Worm (Caenorhabditis elegans) whole organism, L4 larva: Measurements from ENCODE around the gene T22D1.18.
A peak's percentile ranks its signal among the peaks of the same experiment; 100 is the strongest.

Source experiments
- F10B5.3 ChIP-seq: sonication (generic microtip); optimal IDR thresholded peaks from 2 replicates; lab custom pipeline; 2016; ENCODE audit warnings: mild to moderate bottlenecking, missing genetic modification characterization, missing compliant biosample characterization
- F49E8.2 ChIP-seq: sonication (generic microtip); optimal IDR thresholded peaks from 2 replicates; lab custom pipeline; 2016; ENCODE audit warnings: missing compliant biosample characterization, mild to moderate bottlenecking, missing genetic modification characterization, borderline replicate concordance
- R02D3.7 ChIP-seq: fragments of 150-350 bp; sonication (generic microtip); optimal IDR thresholded peaks from 3 replicates; lab custom pipeline; 2014; ENCODE audit warnings: missing biosample characterization, missing genetic modification characterization
- T26A8.4 ChIP-seq: fragments of 200-800 bp; sonication (Bioruptor generic); IDR thresholded peaks from 2 replicates; pipeline ENCODE4 v1.3.6; 2022; ENCODE audit warnings: missing genetic modification characterization, missing compliant biosample characterization
- Y48G9A.11 ChIP-seq: fragments of 200-800 bp; sonication (Bioruptor generic); IDR thresholded peaks from 2 replicates; pipeline ENCODE4 v1.3.6; 2022; ENCODE audit warnings: missing genetic modification reagents, missing genetic modification characterization, missing compliant biosample characterization
- Y5F2A.4 ChIP-seq: fragments of 200-800 bp; sonication (Bioruptor generic); optimal IDR thresholded peaks from 2 replicates; lab custom pipeline; 2018; ENCODE audit warnings: mild to moderate bottlenecking, missing genetic modification characterization, missing compliant biosample characterization
- aha-1 ChIP-seq: fragments of 150-350 bp; peaks from one replicate; lab custom pipeline; 2014; ENCODE audit warnings: missing biosample characterization, missing genetic modification characterization
- aly-2 ChIP-seq: sonication (generic microtip); optimal IDR thresholded peaks from 2 replicates; lab custom pipeline; 2018; ENCODE audit warnings: missing biosample characterization, missing genetic modification characterization
- ama-1 ChIP-seq: fragments of 150-350 bp; optimal IDR thresholded peaks from 2 replicates; lab custom pipeline; 2014; ENCODE audit warnings: inconsistent platforms, mixed read lengths
- arid-1 ChIP-seq: fragments of 200-800 bp; sonication (Bioruptor generic); conservative IDR thresholded peaks from 2 replicates; pipeline ENCODE4 v1.3.6; 2022; ENCODE audit warnings: missing genetic modification reagents, missing genetic modification characterization, missing compliant biosample characterization
- ceh-20 ChIP-seq: fragments of 200-800 bp; sonication (Bioruptor generic); IDR thresholded peaks from 2 replicates; pipeline ENCODE4 v1.3.6; 2022; ENCODE audit warnings: missing genetic modification reagents, missing genetic modification characterization, missing compliant biosample characterization
- ceh-44 ChIP-seq: fragments of 200-800 bp; sonication (Bioruptor generic); IDR thresholded peaks from 2 replicates; pipeline ENCODE4 v1.3.6; 2022; ENCODE audit warnings: missing genetic modification reagents, missing genetic modification characterization, missing compliant biosample characterization
- ctbp-1 ChIP-seq: fragments of 200-800 bp; sonication (Bioruptor generic); IDR thresholded peaks from 2 replicates; pipeline ENCODE4 v1.3.6; 2022; ENCODE audit warnings: missing genetic modification reagents, missing genetic modification characterization, missing compliant biosample characterization
- daf-12 ChIP-seq: fragments of 150-350 bp; optimal IDR thresholded peaks from 2 replicates; lab custom pipeline; 2014; ENCODE audit warnings: missing biosample characterization, missing genetic modification reagents, missing genetic modification characterization
- daf-16 ChIP-seq, 3 experiments: sonication (generic microtip); optimal IDR thresholded peaks; 2 replicates each; lab custom pipeline; 2016 to 2017; ENCODE audit warnings: missing genetic modification characterization in 3 of 3, missing genetic modification reagents in 3 of 3, mild to moderate bottlenecking in 2 of 3, missing compliant biosample characterization in 2 of 3, missing biosample characterization in 1 of 3, moderate library complexity in 1 of 3
- daf-8 ChIP-seq: fragments of 200-800 bp; sonication (Bioruptor generic); IDR thresholded peaks from 2 replicates; pipeline ENCODE4 v1.3.6; 2022; ENCODE audit warnings: missing genetic modification characterization, missing compliant biosample characterization
- dmd-6 ChIP-seq: fragments of 200-800 bp; sonication (Bioruptor generic); IDR thresholded peaks from 2 replicates; pipeline ENCODE4 v1.3.6; 2022; ENCODE audit warnings: missing genetic modification reagents, missing genetic modification characterization, missing compliant biosample characterization
- dpl-1 ChIP-seq: fragments of 150-350 bp; optimal IDR thresholded peaks from 2 replicates; lab custom pipeline; 2014; ENCODE audit warnings: missing biosample characterization, missing genetic modification reagents, missing genetic modification characterization
- duxl-1 ChIP-seq: sonication (generic microtip); optimal IDR thresholded peaks from 2 replicates; lab custom pipeline; 2016; ENCODE audit warnings: mild to moderate bottlenecking, missing genetic modification characterization, moderate library complexity, missing compliant biosample characterization; ENCODE audit not compliant: poor library complexity
- egl-27 ChIP-seq: sonication (generic microtip); optimal IDR thresholded peaks from 3 replicates; lab custom pipeline; 2017; ENCODE audit warnings: missing biosample characterization, missing genetic modification reagents, missing genetic modification characterization
- egl-43 ChIP-seq: fragments of 200-800 bp; sonication (Bioruptor generic); IDR thresholded peaks from 2 replicates; pipeline ENCODE4 v1.3.6; 2022; ENCODE audit warnings: missing genetic modification reagents, missing genetic modification characterization, missing compliant biosample characterization
- gei-8 ChIP-seq: fragments of 200-800 bp; sonication (Bioruptor generic); optimal IDR thresholded peaks from 2 replicates; lab custom pipeline; 2018; ENCODE audit warnings: mild to moderate bottlenecking, missing genetic modification characterization, missing compliant biosample characterization
- hmg-1.1 ChIP-seq: fragments of 200-800 bp; sonication (Bioruptor generic); IDR thresholded peaks from 2 replicates; pipeline ENCODE4 v1.3.6; 2022; ENCODE audit warnings: missing genetic modification reagents, missing genetic modification characterization, missing compliant biosample characterization
- lim-7 ChIP-seq: fragments of 200-800 bp; sonication (Bioruptor generic); IDR thresholded peaks from 2 replicates; pipeline ENCODE4 v1.3.6; 2022; ENCODE audit warnings: missing genetic modification characterization, missing compliant biosample characterization
- lin-13 ChIP-seq: fragments of 150-350 bp; optimal IDR thresholded peaks from 2 replicates; lab custom pipeline; 2014; ENCODE audit warnings: missing biosample characterization, missing genetic modification reagents, missing genetic modification characterization
- lin-29 ChIP-seq: fragments of 200-800 bp; sonication (Bioruptor generic); IDR thresholded peaks from 2 replicates; pipeline ENCODE4 v1.3.6; 2022; ENCODE audit warnings: missing genetic modification reagents, missing genetic modification characterization, missing compliant biosample characterization
- lin-38 ChIP-seq: fragments of 200-800 bp; sonication (Bioruptor generic); IDR thresholded peaks from 2 replicates; pipeline ENCODE4 v1.3.6; 2022; ENCODE audit warnings: missing genetic modification reagents, missing genetic modification characterization, missing compliant biosample characterization
- lin-39 ChIP-seq: fragments of 150-350 bp; optimal IDR thresholded peaks from 2 replicates; lab custom pipeline; 2014; ENCODE audit warnings: missing biosample characterization, missing genetic modification reagents, missing genetic modification characterization
- lsy-2 ChIP-seq, 2 experiments: fragments of 150-350 bp in 1 of 2; sonication (generic microtip) in 1 of 2; optimal IDR thresholded peaks; 2 replicates each; lab custom pipeline; 2014 to 2017; ENCODE audit warnings: missing biosample characterization in 2 of 2, missing genetic modification characterization in 2 of 2
- mxl-3 ChIP-seq: fragments of 200-800 bp; sonication (Bioruptor generic); optimal IDR thresholded peaks from 2 replicates; lab custom pipeline; 2018; ENCODE audit warnings: mild to moderate bottlenecking, missing genetic modification characterization, missing compliant biosample characterization
- nhr-10 ChIP-seq: fragments of 150-350 bp; optimal IDR thresholded peaks from 2 replicates; lab custom pipeline; 2014; ENCODE audit warnings: missing biosample characterization, missing genetic modification characterization
- nhr-102 ChIP-seq: sonication (generic microtip); optimal IDR thresholded peaks from 2 replicates; lab custom pipeline; 2016; ENCODE audit warnings: mild to moderate bottlenecking, missing genetic modification characterization, moderate library complexity, missing compliant biosample characterization
- nhr-11 ChIP-seq: fragments of 150-350 bp; optimal IDR thresholded peaks from 2 replicates; lab custom pipeline; 2014; ENCODE audit warnings: missing biosample characterization, missing genetic modification characterization
- nhr-111 ChIP-seq: fragments of 200-800 bp; sonication (Bioruptor generic); optimal IDR thresholded peaks from 2 replicates; lab custom pipeline; 2018; ENCODE audit warnings: mild to moderate bottlenecking, missing genetic modification characterization, missing compliant biosample characterization
- nhr-237 ChIP-seq: sonication (generic microtip); optimal IDR thresholded peaks from 2 replicates; lab custom pipeline; 2017; ENCODE audit warnings: missing biosample characterization, missing genetic modification characterization
- nhr-41 ChIP-seq: fragments of 200-800 bp; sonication (Bioruptor generic); IDR thresholded peaks from 2 replicates; pipeline ENCODE4 v1.3.6; 2022; ENCODE audit warnings: missing genetic modification reagents, missing genetic modification characterization, missing compliant biosample characterization
- nhr-42 ChIP-seq: fragments of 200-800 bp; sonication (Bioruptor generic); IDR thresholded peaks from 2 replicates; pipeline ENCODE4 v1.3.6; 2022; ENCODE audit warnings: missing genetic modification characterization, missing compliant biosample characterization
- nhr-48 ChIP-seq: sonication (generic microtip); optimal IDR thresholded peaks from 2 replicates; lab custom pipeline; 2016; ENCODE audit warnings: mild to moderate bottlenecking, missing genetic modification characterization, missing compliant biosample characterization
- nhr-6 ChIP-seq: fragments of 150-350 bp; optimal IDR thresholded peaks from 2 replicates; lab custom pipeline; 2014; ENCODE audit warnings: missing biosample characterization, missing genetic modification characterization
- pqm-1 ChIP-seq: sonication (generic microtip); optimal IDR thresholded peaks from 2 replicates; lab custom pipeline; 2017; ENCODE audit warnings: missing biosample characterization, missing genetic modification characterization
- saeg-2 ChIP-seq: fragments of 200-800 bp; sonication (Bioruptor generic); IDR thresholded peaks from 2 replicates; pipeline ENCODE4 v1.3.6; 2022; ENCODE audit warnings: missing genetic modification reagents, missing genetic modification characterization, missing compliant biosample characterization
- set-16 ChIP-seq: fragments of 200-800 bp; sonication (Bioruptor generic); IDR thresholded peaks from 2 replicates; pipeline ENCODE4 v1.3.6; 2022; ENCODE audit warnings: missing genetic modification reagents, missing genetic modification characterization, missing compliant biosample characterization
- snpc-1.2 ChIP-seq: fragments of 200-800 bp; sonication (Bioruptor generic); IDR thresholded peaks from 2 replicates; pipeline ENCODE4 v1.3.6; 2022; ENCODE audit warnings: missing genetic modification reagents, missing genetic modification characterization, missing compliant biosample characterization
- tra-1 ChIP-seq: fragments of 200-800 bp; sonication (Bioruptor generic); IDR thresholded peaks from 2 replicates; pipeline ENCODE4 v1.3.6; 2022; ENCODE audit warnings: missing genetic modification reagents, missing genetic modification characterization, missing compliant biosample characterization
- unc-39 ChIP-seq: sonication (generic microtip); optimal IDR thresholded peaks from 2 replicates; lab custom pipeline; 2017; ENCODE audit warnings: missing biosample characterization, missing genetic modification characterization
- vab-7 ChIP-seq: fragments of 200-800 bp; sonication (Bioruptor generic); IDR thresholded peaks from 2 replicates; pipeline ENCODE4 v1.3.6; 2022; ENCODE audit warnings: missing genetic modification reagents, missing genetic modification characterization, missing compliant biosample characterization
- zfp-2 ChIP-seq: sonication (generic microtip); optimal IDR thresholded peaks from 2 replicates; lab custom pipeline; 2016; ENCODE audit warnings: mild to moderate bottlenecking, missing genetic modification characterization, missing compliant biosample characterization
- zip-2 ChIP-seq: fragments of 150-350 bp; optimal IDR thresholded peaks from 2 replicates; lab custom pipeline; 2014; ENCODE audit warnings: missing biosample characterization, missing genetic modification characterization

Gene T22D1.18

DNA sequence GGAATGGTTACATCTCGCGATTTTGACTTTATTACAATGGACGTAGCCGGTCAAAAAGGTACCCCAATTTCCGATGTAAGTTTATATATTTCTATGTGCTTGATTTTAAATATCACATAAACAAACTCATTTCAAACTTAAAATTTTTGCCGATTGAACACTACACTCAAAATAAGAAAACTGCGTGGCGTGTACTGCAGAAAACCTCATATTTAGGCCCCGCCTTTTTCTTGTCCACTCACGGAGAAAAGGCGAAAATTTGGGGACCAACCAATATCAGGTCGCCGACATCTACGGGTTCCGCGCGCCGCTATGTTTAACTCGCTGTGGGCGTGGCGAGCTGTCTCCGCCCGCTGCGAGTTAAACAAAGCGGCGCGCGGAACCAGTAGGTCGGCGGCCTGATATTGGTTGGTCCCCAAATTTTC is 5.8 kb downstream of the T22D1.18 start:
- TF ChIP-seq set-16 (GFP tag; lab: Robert Waterston, UW) (peak; percentile 40), arid-1 (0 out of 2 replicates have a peak, but pooled peaks have one; percentile 21), F49E8.2 (tag; lab: Kevin White, UChicago) (peak; percentile 21), lin-38 (peak; percentile 56), snpc-1.2 (peak; percentile 88), ctbp-1 (peak; percentile 47; the same call in 1 of the 2 replicates), vab-7 (GFP tag; lab: Robert Waterston, UW) (0 out of 2 replicates have a peak, but pooled peaks have one; percentile 31)

DNA sequence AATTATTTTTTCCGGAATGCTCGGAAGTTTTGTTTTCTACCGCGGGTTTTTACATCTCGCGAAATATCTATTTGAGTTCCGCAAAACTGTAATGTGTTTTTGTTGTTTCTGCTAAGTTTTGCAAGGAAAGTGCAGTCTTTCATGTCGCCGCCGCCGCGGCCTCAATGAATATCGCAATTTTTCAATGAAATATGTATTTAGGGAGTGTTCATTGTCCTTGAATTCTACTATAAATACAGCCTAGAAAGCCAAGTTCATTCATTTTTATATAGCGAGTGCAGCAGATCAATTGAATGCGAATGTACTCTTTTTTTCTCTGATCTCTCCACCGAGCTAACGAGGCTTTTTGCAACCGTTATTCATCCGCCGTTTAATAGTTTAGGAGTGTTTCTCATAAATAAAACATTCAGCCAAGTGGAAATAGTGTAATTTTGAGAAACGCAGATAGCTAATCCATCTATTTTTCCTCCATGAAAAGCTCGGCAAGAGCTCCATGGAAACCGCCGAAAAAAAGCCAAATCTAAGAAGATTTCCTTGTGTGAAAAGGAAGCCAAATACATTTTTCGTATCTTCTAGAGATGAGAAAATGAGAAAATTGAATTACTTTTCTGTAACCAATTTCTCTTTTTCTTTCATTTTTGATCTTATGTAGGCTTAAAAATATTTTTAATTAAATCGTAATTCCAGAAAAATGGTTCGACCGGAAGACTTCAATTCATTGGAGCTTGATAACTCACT is 6.9 kb downstream of the T22D1.18 start, which contains the start of gene T22D1.3:
Gene T22D1.3, plus strand, starts transcription at position 688 of the 738 bp plus-strand sequence.
- no peak for TF ChIP-seq set-16 (GFP tag; lab: Robert Waterston, UW)
- TF ChIP-seq zfp-2 (tag; lab: Kevin White, UChicago) = no peak
- no peak for TF ChIP-seq aly-2 (tag; lab: Kevin White, UChicago)
- no peak for TF ChIP-seq nhr-41 (GFP tag; lab: Robert Waterston, UW)
- no peak for TF ChIP-seq vab-7 (GFP tag; lab: Robert Waterston, UW)
- no peak for TF ChIP-seq dmd-6 (GFP tag; lab: Robert Waterston, UW)
- no peak for TF ChIP-seq egl-27 (tag; lab: Kevin White, UChicago)
- TF ChIP-seq saeg-2 (GFP tag; lab: Robert Waterston, UW) = no peak
- no peak for TF ChIP-seq daf-12
- no peak for TF ChIP-seq nhr-11 (tag; lab: Kevin White, UChicago)
- no peak for TF ChIP-seq ctbp-1
- TF ChIP-seq nhr-42 (GFP tag; lab: Robert Waterston, UW) = no peak
- no peak for TF ChIP-seq unc-39 (tag; lab: Kevin White, UChicago)
- peak; percentile 47 for TF ChIP-seq Y5F2A.4 (GFP tag; lab: Kevin White, UChicago)
- TF ChIP-seq gei-8 (GFP tag; lab: Kevin White, UChicago) = no peak
- TF ChIP-seq lin-39 (tag; lab: Kevin White, UChicago) = no peak
- TF ChIP-seq nhr-102 (tag; lab: Kevin White, UChicago) = peak; percentile 34
- TF ChIP-seq nhr-237 (tag; lab: Kevin White, UChicago) = no peak
- TF ChIP-seq aha-1 (tag; lab: Kevin White, UChicago) = no peak
- TF ChIP-seq F10B5.3 = no peak
- TF ChIP-seq zip-2 (tag; lab: Kevin White, UChicago) = no peak
- TF ChIP-seq egl-43 (GFP tag; lab: Robert Waterston, UW) = no peak
- no peak for TF ChIP-seq lim-7 (GFP tag; lab: Robert Waterston, UW)
- no peak for TF ChIP-seq mxl-3 (GFP tag; lab: Kevin White, UChicago)
- peak in 1 of 2 experiments; percentile 15 for TF ChIP-seq lsy-2 (tag; optimal IDR thresholded peaks at IDR 0.05; lab: Kevin White, UChicago)
- TF ChIP-seq ama-1 = peak; percentile 28
- no peak for TF ChIP-seq daf-16 (GFP tag; optimal IDR thresholded peaks at IDR 0.05; lab: Kevin White, UChicago)
- TF ChIP-seq daf-16 (tag; optimal IDR thresholded peaks at IDR 0.05; lab: Kevin White, UChicago) = no peak
- TF ChIP-seq Y48G9A.11 (GFP tag; lab: Robert Waterston, UW) = no peak
- TF ChIP-seq lin-29 = no peak
- TF ChIP-seq nhr-6 (tag; lab: Kevin White, UChicago) = no peak
- TF ChIP-seq nhr-10 (tag; lab: Kevin White, UChicago) = no peak
- TF ChIP-seq arid-1 = no peak
- TF ChIP-seq snpc-1.2 = peak; percentile 59
- no peak for TF ChIP-seq hmg-1.1 (GFP tag; lab: Robert Waterston, UW)
- TF ChIP-seq duxl-1 = no peak
- TF ChIP-seq R02D3.7 (tag; lab: Kevin White, UChicago) = no peak
- no peak for TF ChIP-seq pqm-1 (tag; lab: Kevin White, UChicago)
- no peak for TF ChIP-seq nhr-111 (GFP tag; lab: Kevin White, UChicago)
- TF ChIP-seq nhr-48 = no peak
- no peak for TF ChIP-seq tra-1 (GFP tag; lab: Robert Waterston, UW)
- TF ChIP-seq dpl-1 (GFP tag; lab: Kevin White, UChicago) = no peak
- no peak for TF ChIP-seq lin-13 (GFP tag; lab: Kevin White, UChicago)
- TF ChIP-seq ceh-20 (GFP tag; lab: Robert Waterston, UW) = no peak
- no peak for TF ChIP-seq ceh-44 (GFP tag; lab: Robert Waterston, UW)
- TF ChIP-seq daf-8 (GFP tag; lab: Robert Waterston, UW) = no peak
- TF ChIP-seq T26A8.4 (GFP tag; lab: Robert Waterston, UW) = peak; percentile 42; the same call in 1 of the 2 replicates
